Worm (Caenorhabditis elegans) whole organism, dauer: ENCODE measurements around the gene F20D6.1.

Source experiments
- unc-62 ChIP-seq: sonication (generic microtip); optimal IDR thresholded peaks from 2 replicates; lab custom pipeline; 2017; ENCODE audit warnings: missing biosample characterization, missing genetic modification reagents, missing genetic modification characterization

The F20D6.1 gene

DNA sequence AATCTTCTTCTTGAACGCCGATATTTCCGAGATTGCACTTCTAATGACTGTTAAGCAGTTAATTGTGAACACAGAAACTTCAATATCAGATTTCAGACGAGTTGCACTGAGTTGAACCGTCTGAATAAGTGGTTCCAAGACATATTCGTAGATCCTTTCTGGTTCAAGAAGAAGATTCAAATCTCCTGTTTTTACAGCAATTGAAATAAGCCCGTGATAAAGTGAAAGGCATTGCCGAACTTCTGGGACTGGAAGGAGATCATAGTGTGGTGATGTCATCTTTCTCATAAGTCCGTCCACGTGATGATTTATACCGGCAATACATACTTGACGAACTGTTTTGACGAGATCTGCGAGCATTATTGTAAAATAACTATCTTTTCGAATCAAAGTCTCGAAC, 29.0 kb downstream of the F20D6.1 start:
- no peak for TF ChIP-seq unc-62 (GFP tag; lab: Kevin White, UChicago)

DNA sequence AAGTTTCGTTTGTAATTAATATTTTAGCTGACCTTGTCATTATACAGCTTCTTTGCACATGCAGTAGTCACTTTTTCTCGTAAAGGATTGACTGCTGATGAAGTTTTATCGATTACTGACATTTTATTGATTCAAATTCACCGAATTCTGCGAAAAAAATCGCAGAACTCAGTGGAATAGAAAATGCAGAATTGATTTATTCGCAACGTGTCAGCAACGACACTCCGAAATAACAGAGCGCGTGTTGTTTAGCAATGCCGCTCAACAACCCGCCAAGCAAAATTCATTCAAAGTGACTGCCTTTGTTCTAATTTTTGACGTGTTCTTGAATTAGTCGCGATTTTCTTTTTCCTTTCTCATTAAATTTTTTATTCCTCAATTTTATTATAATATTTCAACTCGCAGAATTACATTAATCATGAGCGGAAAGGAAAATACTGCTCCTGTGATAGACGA, 30.6 kb downstream of the F20D6.1 start, which contains the start of the genes cogc-6 and air-1:
TSS of gene cogc-6 (minus strand) at position 234 of the 456 bp plus-strand sequence.
TSS of gene air-1 (plus strand) at position 406 of the 456 bp plus-strand sequence.
- TF ChIP-seq unc-62 (GFP tag; lab: Kevin White, UChicago): no peak

DNA sequence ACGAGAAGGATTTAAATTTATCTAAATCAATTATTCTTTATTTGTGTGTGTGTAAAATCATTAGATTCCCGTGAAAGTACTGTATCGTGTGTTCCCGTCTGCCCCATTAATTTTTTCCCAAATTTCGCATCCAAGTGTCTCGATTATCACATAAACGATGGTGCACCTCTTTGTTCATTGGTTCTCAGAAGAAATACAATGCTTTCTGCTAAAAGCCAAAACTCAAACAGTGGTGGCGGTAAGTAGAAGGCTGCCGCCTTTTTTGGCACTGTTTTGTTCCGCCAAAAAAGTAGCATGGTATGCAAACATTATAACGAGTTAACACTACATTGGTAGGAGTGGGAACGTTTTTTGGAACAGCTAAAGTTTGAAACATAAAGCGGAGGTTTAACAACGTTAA, 32.9 kb downstream of the F20D6.1 start:
- no peak for TF ChIP-seq unc-62 (GFP tag; lab: Kevin White, UChicago)

DNA sequence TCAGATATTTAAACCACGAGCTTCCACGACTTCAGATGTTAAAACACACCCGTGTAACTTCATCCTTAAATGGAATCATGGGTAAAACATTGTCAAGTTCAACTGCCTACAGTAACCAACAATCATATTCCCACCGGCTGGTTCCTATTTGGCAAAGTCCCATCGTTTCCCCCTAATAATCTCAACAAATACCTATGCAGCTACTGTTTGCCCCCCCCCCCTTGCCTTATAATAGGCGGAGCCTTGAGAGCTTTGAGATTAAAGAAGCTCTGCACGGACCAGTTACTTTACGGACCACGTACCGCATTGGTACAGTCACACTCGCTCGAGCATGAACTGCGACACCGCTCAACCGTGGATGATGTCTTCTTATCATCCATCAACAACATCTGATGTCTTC, 34.1 kb downstream of the F20D6.1 start, which contains the start of gene pax-1:
TSS of gene pax-1 (plus strand) at position 301 of the 400 bp plus-strand sequence.
- no peak for TF ChIP-seq unc-62 (GFP tag; lab: Kevin White, UChicago)

DNA sequence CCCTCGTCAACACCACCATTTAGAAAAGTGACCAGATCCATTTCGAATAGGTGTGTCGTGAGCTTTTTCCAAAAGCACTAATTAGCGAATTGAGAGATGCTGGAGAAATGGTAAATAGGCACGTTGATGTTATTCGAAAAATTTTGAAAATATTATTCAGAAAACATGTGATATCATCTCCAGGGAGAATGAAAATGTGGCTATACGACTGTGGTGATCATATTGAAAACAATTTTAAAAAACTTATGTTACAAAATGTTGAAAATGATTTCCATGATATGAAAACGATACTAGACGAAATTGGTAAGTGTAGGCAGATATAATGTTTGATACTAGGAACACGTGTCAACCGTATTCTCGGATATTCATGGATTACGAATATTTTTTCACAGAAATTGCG, 36.3 kb downstream of the F20D6.1 start, which contains the start of gene K07C11.10:
TSS of gene K07C11.10 (minus strand) at position 101 of the 400 bp plus-strand sequence.
- TF ChIP-seq unc-62 (GFP tag; lab: Kevin White, UChicago): no peak

DNA sequence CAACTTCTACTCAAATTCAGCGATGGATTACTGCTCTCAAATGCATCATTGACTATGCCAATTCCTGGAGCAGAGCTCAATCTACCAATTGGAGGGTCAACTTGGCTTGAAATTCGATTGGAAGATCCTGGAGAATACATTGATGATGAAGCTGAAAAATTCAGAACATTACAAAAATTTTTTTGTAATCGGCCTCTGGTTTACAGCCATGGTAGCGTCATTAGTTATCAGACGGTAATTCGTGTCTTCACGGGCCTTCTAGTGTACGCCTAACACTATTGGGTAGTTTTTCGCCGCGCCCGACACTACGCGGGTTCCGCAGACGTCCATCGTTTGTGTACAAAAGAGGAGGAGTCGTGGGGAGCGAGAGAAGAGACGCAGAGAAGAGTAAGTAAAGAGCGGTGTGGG, 38.2 kb downstream of the F20D6.1 start:
- TF ChIP-seq unc-62 (GFP tag; lab: Kevin White, UChicago): no peak

DNA sequence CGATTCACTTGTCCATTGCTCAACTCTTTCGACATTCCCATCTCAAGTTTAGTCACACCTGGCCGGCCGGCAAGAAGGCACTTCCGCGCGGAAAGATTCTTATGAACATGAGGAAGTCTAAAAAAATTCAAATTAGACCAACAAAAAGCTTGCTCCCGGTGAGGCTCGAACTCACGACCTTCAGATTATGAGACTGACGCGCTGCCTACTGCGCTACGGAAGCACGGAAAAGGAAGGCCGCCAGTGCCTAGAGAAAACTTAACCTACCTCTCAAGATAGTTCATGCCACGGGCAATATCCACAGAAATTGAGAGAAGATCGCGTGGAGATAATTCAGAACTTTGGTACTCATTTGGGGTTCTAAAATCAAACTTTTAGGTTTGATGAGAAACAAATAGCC, 39.5 kb downstream of the F20D6.1 start:
- no peak for TF ChIP-seq unc-62 (GFP tag; lab: Kevin White, UChicago)

DNA sequence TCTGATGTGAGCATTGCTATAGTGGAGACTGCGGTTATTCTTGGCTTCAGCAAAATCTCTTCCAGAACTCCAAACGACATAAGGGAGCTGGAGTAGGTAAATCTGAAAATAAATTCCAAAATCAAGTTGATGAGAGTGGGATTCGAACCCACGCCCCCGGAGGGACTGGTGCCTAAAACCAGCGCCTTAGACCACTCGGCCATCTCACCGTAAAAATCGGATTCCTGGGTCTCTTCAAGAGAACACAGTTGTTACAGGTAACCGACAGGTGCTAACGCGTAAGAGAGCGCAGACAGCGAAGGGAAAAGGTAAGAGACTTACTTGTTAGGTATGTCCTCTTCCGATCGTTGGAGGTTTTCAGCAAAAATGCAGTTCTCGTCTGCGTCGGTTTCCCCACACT, 44.8 kb downstream of the F20D6.1 start:
- TF ChIP-seq unc-62 (GFP tag; lab: Kevin White, UChicago): no peak

DNA sequence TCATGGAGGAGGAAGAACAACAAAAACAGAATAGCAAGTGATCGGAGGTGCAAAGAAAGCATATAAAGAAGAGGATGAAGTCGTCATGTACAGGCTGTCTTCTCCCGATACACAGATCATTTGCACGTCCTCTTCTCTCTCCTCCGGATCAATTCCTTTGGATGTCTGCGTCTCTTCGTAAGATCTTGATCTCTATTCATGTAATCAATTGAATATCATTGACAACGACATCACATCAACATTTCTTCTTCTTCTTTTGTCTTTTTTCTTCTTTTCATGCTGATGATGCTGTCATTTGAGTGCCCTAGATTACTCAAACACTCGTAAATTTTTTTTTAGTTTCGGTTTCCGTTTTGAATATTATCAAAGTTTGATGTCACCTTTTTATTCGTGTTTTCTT, 47.8 kb downstream of the F20D6.1 start, which contains the start of gene rol-3:
TSS of gene rol-3 (minus strand) at position 120 of the 400 bp plus-strand sequence.
- TF ChIP-seq unc-62 (GFP tag; lab: Kevin White, UChicago): no peak

DNA sequence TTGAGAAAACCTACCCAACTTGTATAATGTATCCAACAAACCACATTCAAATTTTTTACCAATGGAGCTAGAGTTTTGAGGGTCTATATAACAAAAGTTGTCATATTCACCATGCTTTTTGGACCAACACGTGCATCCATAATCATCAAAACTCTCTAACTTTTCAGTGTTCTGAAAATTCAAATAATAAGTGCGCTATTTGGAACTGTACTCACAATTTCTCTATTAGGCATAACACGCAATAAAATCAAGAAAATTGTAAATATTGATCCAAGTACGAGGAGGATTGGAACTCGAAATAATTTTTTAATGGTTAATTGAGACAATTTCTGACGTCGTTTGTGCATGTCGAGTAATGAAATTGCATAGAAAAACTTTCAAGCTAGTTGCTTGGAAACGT, 49.4 kb downstream of the F20D6.1 start, which contains the start of gene C16D9.3:
TSS of gene C16D9.3 (minus strand) at position 101 of the 400 bp plus-strand sequence.
- no peak for TF ChIP-seq unc-62 (GFP tag; lab: Kevin White, UChicago)
